Worm (Caenorhabditis elegans) whole organism, L1 larva: ENCODE measurements around the gene srv-9.
A peak's percentile ranks its signal among the peaks of the same experiment; 100 is the strongest.

Experiments
- C16A3.4 ChIP-seq: fragments of 150-350 bp; optimal IDR thresholded peaks from 2 replicates; lab custom pipeline; 2014; ENCODE audit warnings: missing biosample characterization, missing genetic modification characterization
- Y116A8C.19 ChIP-seq: sonication (generic microtip); optimal IDR thresholded peaks from 2 replicates; lab custom pipeline; 2016; ENCODE audit warnings: missing compliant biosample characterization, missing genetic modification characterization, borderline replicate concordance
- aha-1 ChIP-seq: fragments of 150-350 bp; optimal IDR thresholded peaks from 2 replicates; lab custom pipeline; 2014; ENCODE audit warnings: missing biosample characterization, missing genetic modification characterization
- blmp-1 ChIP-seq: fragments of 150-350 bp; optimal IDR thresholded peaks from 2 replicates; lab custom pipeline; 2014; ENCODE audit warnings: missing biosample characterization, missing genetic modification characterization
- ceh-8 ChIP-seq: fragments of 200-800 bp; sonication (Bioruptor generic); optimal IDR thresholded peaks from 2 replicates; lab custom pipeline; 2018; ENCODE audit warnings: mild to moderate bottlenecking, missing genetic modification characterization, moderate library complexity, missing compliant biosample characterization
- ceh-88 ChIP-seq: fragments of 200-800 bp; sonication (Bioruptor generic); IDR thresholded peaks from 2 replicates; pipeline ENCODE4 v1.3.6; 2022; ENCODE audit warnings: missing genetic modification characterization, missing compliant biosample characterization
- dpl-1 ChIP-seq, 3 experiments: fragments of 150-350 bp in 2 of 3; sonication (generic microtip) in 1 of 3; optimal IDR thresholded peaks; 2 replicates each; lab custom pipeline; 2014 to 2017; ENCODE audit warnings: missing biosample characterization in 3 of 3, missing genetic modification characterization in 3 of 3, missing genetic modification reagents in 3 of 3
- efl-1 ChIP-seq, 4 experiments: fragments of 150-350 bp; optimal IDR thresholded peaks in 3 of 4; peaks in 1 of 4; 1 replicate in 1 of 4; 2 replicates in 3 of 4; lab custom pipeline; 2014; ENCODE audit warnings: missing biosample characterization in 2 of 4, missing genetic modification characterization in 2 of 4, missing genetic modification reagents in 2 of 4
- elt-2 ChIP-seq: sonication (generic microtip); optimal IDR thresholded peaks from 2 replicates; lab custom pipeline; 2016; ENCODE audit warnings: missing genetic modification characterization, mild to moderate bottlenecking, inconsistent platforms, missing compliant biosample characterization, missing genetic modification reagents
- elt-3 ChIP-seq, 6 experiments: fragments of 150-350 bp in 1 of 6; sonication (generic microtip); optimal IDR thresholded peaks; 2 replicates each; lab custom pipeline; 2017 to 2018; ENCODE audit warnings: missing biosample characterization in 6 of 6, missing genetic modification characterization in 6 of 6, inconsistent platforms in 1 of 6
- fkh-10 ChIP-seq: sonication (generic microtip); optimal IDR thresholded peaks from 2 replicates; lab custom pipeline; 2017; ENCODE audit warnings: missing biosample characterization, missing genetic modification reagents, missing genetic modification characterization
- grh-1 ChIP-seq: fragments of 200-800 bp; sonication (Bioruptor generic); IDR thresholded peaks from 2 replicates; pipeline ENCODE4 v1.3.6; 2022; ENCODE audit warnings: missing genetic modification reagents, missing genetic modification characterization, missing compliant biosample characterization
- hlh-17 ChIP-seq: fragments of 200-800 bp; sonication (Bioruptor generic); optimal IDR thresholded peaks from 2 replicates; lab custom pipeline; 2018; ENCODE audit warnings: missing genetic modification characterization, mild to moderate bottlenecking, missing compliant biosample characterization, moderate library complexity, borderline replicate concordance
- hpl-2 ChIP-seq: fragments of 150-350 bp; optimal IDR thresholded peaks from 2 replicates; lab custom pipeline; 2014; ENCODE audit warnings: missing biosample characterization, missing genetic modification reagents, missing genetic modification characterization
- irx-1 ChIP-seq: sonication (generic microtip); optimal IDR thresholded peaks from 2 replicates; lab custom pipeline; 2016; ENCODE audit warnings: missing genetic modification characterization, missing compliant biosample characterization
- jun-1 ChIP-seq: fragments of 150-350 bp; optimal IDR thresholded peaks from 2 replicates; lab custom pipeline; 2014; ENCODE audit warnings: missing biosample characterization, missing genetic modification reagents, missing genetic modification characterization
- lin-14 ChIP-seq: fragments of 200-800 bp; sonication (Bioruptor generic); optimal IDR thresholded peaks from 2 replicates; lab custom pipeline; 2018; ENCODE audit warnings: mild to moderate bottlenecking, missing genetic modification characterization, moderate library complexity, missing compliant biosample characterization
- lin-15B ChIP-seq: fragments of 150-350 bp; sonication (generic microtip); optimal IDR thresholded peaks from 3 replicates; lab custom pipeline; 2014; ENCODE audit warnings: missing biosample characterization, missing genetic modification characterization
- lin-35 ChIP-seq, 2 experiments: fragments of 150-350 bp; optimal IDR thresholded peaks; 2 replicates each; lab custom pipeline; 2014; ENCODE audit warnings: missing biosample characterization in 2 of 2, missing genetic modification characterization in 2 of 2, missing genetic modification reagents in 2 of 2
- lsy-2 ChIP-seq, 2 experiments: fragments of 150-350 bp; optimal IDR thresholded peaks; 2 replicates each; lab custom pipeline; 2014; ENCODE audit warnings: missing biosample characterization in 2 of 2, missing genetic modification characterization in 2 of 2
- mdl-1 ChIP-seq, 2 experiments: fragments of 150-350 bp; optimal IDR thresholded peaks; 2 replicates each; lab custom pipeline; 2014 to 2017; ENCODE audit warnings: missing biosample characterization in 2 of 2, missing genetic modification characterization in 2 of 2, inconsistent platforms in 1 of 2
- mep-1 ChIP-seq: fragments of 150-350 bp; optimal IDR thresholded peaks from 2 replicates; lab custom pipeline; 2014; ENCODE audit warnings: missing biosample characterization, missing genetic modification characterization
- nhr-20 ChIP-seq: sonication (generic microtip); optimal IDR thresholded peaks from 2 replicates; lab custom pipeline; 2016; ENCODE audit warnings: mild to moderate bottlenecking, missing genetic modification characterization, missing compliant biosample characterization
- nhr-47 ChIP-seq: sonication (generic microtip); optimal IDR thresholded peaks from 2 replicates; lab custom pipeline; 2016; ENCODE audit warnings: mild to moderate bottlenecking, missing genetic modification characterization, moderate library complexity, missing compliant biosample characterization
- nhr-71 ChIP-seq: sonication (generic microtip); optimal IDR thresholded peaks from 2 replicates; lab custom pipeline; 2016; ENCODE audit warnings: mild to moderate bottlenecking, missing genetic modification characterization, moderate library complexity, missing compliant biosample characterization
- nhr-76 ChIP-seq: sonication (generic microtip); optimal IDR thresholded peaks from 2 replicates; lab custom pipeline; 2017; ENCODE audit warnings: missing biosample characterization, missing genetic modification characterization
- nhr-84 ChIP-seq: sonication (generic microtip); optimal IDR thresholded peaks from 2 replicates; lab custom pipeline; 2017; ENCODE audit warnings: missing biosample characterization, missing genetic modification characterization
- nhr-85 ChIP-seq: sonication (generic microtip); peaks from one replicate; lab custom pipeline; 2016; ENCODE audit warnings: missing genetic modification characterization, inconsistent platforms, missing compliant biosample characterization
- nhr-90 ChIP-seq: sonication (generic microtip); optimal IDR thresholded peaks from 2 replicates; lab custom pipeline; 2016; ENCODE audit warnings: mild to moderate bottlenecking, missing genetic modification characterization, missing compliant biosample characterization; ENCODE audit not compliant: poor library complexity
- pax-3 ChIP-seq: fragments of 200-800 bp; sonication (Bioruptor generic); optimal IDR thresholded peaks from 2 replicates; lab custom pipeline; 2018; ENCODE audit warnings: mild to moderate bottlenecking, missing genetic modification characterization, moderate library complexity, missing compliant biosample characterization
- rnt-1 ChIP-seq: sonication (generic microtip); optimal IDR thresholded peaks from 2 replicates; lab custom pipeline; 2016; ENCODE audit warnings: mild to moderate bottlenecking, missing genetic modification characterization, moderate library complexity, missing compliant biosample characterization
- snu-23 ChIP-seq: sonication (generic microtip); optimal IDR thresholded peaks from 2 replicates; lab custom pipeline; 2016; ENCODE audit warnings: missing genetic modification characterization, missing compliant biosample characterization
- sox-4 ChIP-seq: sonication (generic microtip); optimal IDR thresholded peaks from 2 replicates; lab custom pipeline; 2016; ENCODE audit warnings: missing genetic modification characterization, missing compliant biosample characterization
- sptf-1 ChIP-seq: fragments of 150-350 bp; optimal IDR thresholded peaks from 2 replicates; lab custom pipeline; 2014; ENCODE audit warnings: missing biosample characterization, missing genetic modification characterization
- unc-130 ChIP-seq: fragments of 150-350 bp; optimal IDR thresholded peaks from 2 replicates; lab custom pipeline; 2017; ENCODE audit warnings: missing biosample characterization, missing genetic modification characterization, inconsistent platforms
- unc-62 ChIP-seq: fragments of 150-350 bp; optimal IDR thresholded peaks from 2 replicates; lab custom pipeline; 2014; ENCODE audit warnings: missing biosample characterization, missing genetic modification reagents, missing genetic modification characterization
- unc-98 ChIP-seq: fragments of 200-800 bp; sonication (Bioruptor generic); IDR thresholded peaks from 2 replicates; pipeline ENCODE4 v1.3.6; 2022; ENCODE audit warnings: missing genetic modification characterization, missing compliant biosample characterization

Gene srv-9

DNA sequence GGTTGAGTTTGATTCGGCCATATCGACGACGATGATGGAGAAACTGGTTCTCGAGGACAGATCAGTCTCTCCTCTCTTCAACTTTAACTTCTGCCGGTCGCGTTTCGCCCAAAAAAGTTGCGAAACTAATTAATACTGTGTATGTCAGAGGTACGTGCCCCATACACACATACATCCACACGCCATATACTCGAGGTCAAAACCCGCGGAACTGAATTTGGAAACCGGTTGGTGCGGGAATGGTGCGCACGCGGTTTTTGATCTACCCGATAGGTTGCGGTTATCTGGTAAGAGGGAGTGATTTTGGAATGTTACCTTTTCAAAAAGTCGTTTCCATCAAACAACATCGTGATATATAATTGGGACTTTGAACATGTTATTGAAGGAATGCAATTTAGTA lies 42.8 kb downstream of the srv-9 start, which contains the start of gene ifbp-1 (continued):
- TF ChIP-seq hlh-17 (GFP tag; lab: Kevin White, UChicago) (no peak), nhr-90 (peak; percentile 85), nhr-85 (tag; lab: Kevin White, UChicago) (peak; percentile 100), mdl-1 (tag; optimal IDR thresholded peaks at IDR 0.05; lab: Kevin White, UChicago) (peak in 1 of 2 experiments; percentile 92), unc-130 (tag; lab: Kevin White, UChicago) (peak; percentile 87), efl-1 (optimal IDR thresholded peaks at IDR 0.05; lab: Kevin White, UChicago) (peak; percentile 16 to 47), efl-1 (GFP tag; optimal IDR thresholded peaks at IDR 0.05 in 1 of 2; lab: Kevin White, UChicago) (peak in 1 of 2 experiments; percentile 95), dpl-1 (GFP tag; optimal IDR thresholded peaks at IDR 0.05; lab: Kevin White, UChicago) (peak; percentile 26 to 74 (median 51)), nhr-84 (no peak), nhr-47 (tag; lab: Kevin White, UChicago) (peak; percentile 70), hpl-2 (no peak), ceh-88 (GFP tag; lab: Robert Waterston, UW) (no peak), irx-1 (tag; lab: Kevin White, UChicago) (peak; percentile 20), lin-35 (GFP tag; optimal IDR thresholded peaks at IDR 0.05; lab: Kevin White, UChicago) (peak; percentile 40 to 82), sptf-1 (no peak), pax-3 (tag; lab: Kevin White, UChicago) (peak; percentile 10)
- TF ChIP-seq, all 84 proteins: peak for 32

ce11 chrV:13377130-13377529 lies 45.8 kb downstream of the srv-9 start:
- TF ChIP-seq nhr-71 (tag; lab: Kevin White, UChicago) (peak; percentile 37), lin-35 (GFP tag; optimal IDR thresholded peaks at IDR 0.05; lab: Kevin White, UChicago) (peak in 1 of 2 experiments; percentile 48), elt-2 (tag; lab: Kevin White, UChicago) (peak; percentile 97), pax-3 (tag; lab: Kevin White, UChicago) (peak; percentile 26), nhr-90 (peak; percentile 16), efl-1 (optimal IDR thresholded peaks at IDR 0.05; lab: Kevin White, UChicago) (no peak), efl-1 (GFP tag; optimal IDR thresholded peaks at IDR 0.05 in 1 of 2; lab: Kevin White, UChicago) (peak in 1 of 2 experiments; percentile 60), fkh-10 (GFP tag; lab: Kevin White, UChicago) (no peak), nhr-20 (peak; percentile 30), unc-62 (GFP tag; lab: Kevin White, UChicago) (no peak), aha-1 (tag; lab: Kevin White, UChicago) (no peak), unc-98 (GFP tag; lab: Robert Waterston, UW) (no peak), jun-1 (tag; lab: Kevin White, UChicago) (peak; percentile 15), dpl-1 (GFP tag; optimal IDR thresholded peaks at IDR 0.05; lab: Kevin White, UChicago) (peak in 1 of 3 experiments; percentile 9)

DNA sequence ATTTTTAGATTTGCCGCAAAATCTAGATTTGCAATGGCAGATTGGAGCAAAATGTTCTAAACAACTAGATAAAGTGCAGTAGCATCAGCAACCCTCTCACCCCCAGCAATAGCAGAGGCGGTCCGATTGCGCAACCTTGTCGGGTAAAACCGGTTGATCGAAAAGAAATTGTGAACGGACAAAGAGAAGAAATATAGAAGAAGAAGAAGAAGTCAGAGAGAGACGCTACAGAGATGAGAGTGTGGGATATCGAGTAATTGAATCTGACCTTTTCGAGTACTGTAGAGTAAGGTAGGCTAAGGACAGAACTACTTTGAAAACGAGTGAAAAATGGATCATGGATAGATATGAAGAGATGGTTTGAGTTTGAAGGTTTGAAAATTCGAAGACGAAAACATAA lies 47.1 kb downstream of the srv-9 start:
- TF ChIP-seq ceh-8 (GFP tag; lab: Kevin White, UChicago) (no peak), lin-15B (no peak), aha-1 (tag; lab: Kevin White, UChicago) (no peak), blmp-1 (tag; lab: Kevin White, UChicago) (peak; percentile 71), elt-3 (tag; optimal IDR thresholded peaks at IDR 0.05; lab: Kevin White, UChicago) (peak in 1 of 6 experiments; percentile 12), Y116A8C.19 (tag; lab: Kevin White, UChicago) (no peak), dpl-1 (GFP tag; optimal IDR thresholded peaks at IDR 0.05; lab: Kevin White, UChicago) (peak in 1 of 3 experiments; percentile 1), nhr-85 (tag; lab: Kevin White, UChicago) (peak; percentile 95), nhr-71 (tag; lab: Kevin White, UChicago) (peak; percentile 19), nhr-76 (tag; lab: Kevin White, UChicago) (no peak), rnt-1 (tag; lab: Kevin White, UChicago) (peak; percentile 19), C16A3.4 (peak; percentile 14), nhr-90 (peak; percentile 26), lsy-2 (tag; optimal IDR thresholded peaks at IDR 0.05; lab: Kevin White, UChicago) (peak in 1 of 2 experiments; percentile 70), lin-14 (GFP tag; lab: Kevin White, UChicago) (peak; percentile 83), nhr-47 (tag; lab: Kevin White, UChicago) (peak; percentile 2), grh-1 (GFP tag; lab: Robert Waterston, UW) (peak; percentile 94), unc-62 (GFP tag; lab: Kevin White, UChicago) (no peak), mep-1 (tag; lab: Kevin White, UChicago) (peak; percentile 55), nhr-20 (peak; percentile 38), unc-98 (GFP tag; lab: Robert Waterston, UW) (no peak), snu-23 (GFP tag; lab: Kevin White, UChicago) (peak; percentile 30), jun-1 (tag; lab: Kevin White, UChicago) (no peak), sox-4 (tag; lab: Kevin White, UChicago) (no peak)
